Worm (Caenorhabditis elegans) whole organism, mixed stage, embryonic: ENCODE results near the gene psf-1.

ENCODE experiments used
- elt-3 ChIP-seq: fragments of 150-350 bp; optimal IDR thresholded peaks from 2 replicates; lab custom pipeline; 2014; ENCODE audit warnings: missing biosample characterization, missing genetic modification characterization
- mab-5 ChIP-seq: fragments of 150-350 bp; optimal IDR thresholded peaks from 2 replicates; lab custom pipeline; 2014; ENCODE audit warnings: missing biosample characterization, missing genetic modification characterization
- nhr-76 ChIP-seq: sonication (generic microtip); optimal IDR thresholded peaks from 2 replicates; lab custom pipeline; 2017; ENCODE audit warnings: missing biosample characterization, missing genetic modification characterization
- snpc-4 ChIP-seq: fragments of 150-350 bp; optimal IDR thresholded peaks from 2 replicates; lab custom pipeline; 2014; ENCODE audit warnings: missing biosample characterization, missing genetic modification characterization
- unc-62 ChIP-seq: fragments of 150-350 bp; optimal IDR thresholded peaks from 2 replicates; lab custom pipeline; 2014; ENCODE audit warnings: missing biosample characterization, missing genetic modification reagents, missing genetic modification characterization

DNA sequence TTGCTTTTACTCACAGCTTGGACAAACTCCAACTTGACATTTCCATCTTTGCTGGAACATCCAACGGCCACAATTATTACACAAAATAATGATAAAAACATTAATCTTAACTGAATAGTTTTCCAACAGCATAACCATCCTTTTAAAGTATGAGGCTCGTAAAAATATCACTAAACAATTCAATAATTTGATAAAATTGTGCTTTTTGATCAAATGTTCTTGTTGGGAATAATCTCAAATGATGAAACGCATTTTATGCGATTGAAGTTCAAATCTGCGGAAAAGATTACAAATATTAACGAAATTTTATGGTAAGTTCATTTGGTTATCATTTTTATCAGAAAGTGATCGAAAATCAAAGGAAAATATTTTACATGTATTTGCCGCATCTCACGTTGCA, 48.0 kb upstream of the psf-1 start, which contains the start of gene pho-10:
- TF ChIP-seq unc-62 (no peak), nhr-76 (no peak), elt-3 (tag; lab: Kevin White, UChicago) (no peak), mab-5 (tag; lab: Kevin White, UChicago) (no peak), snpc-4 (no peak)
